Worm (Caenorhabditis elegans) whole organism, mixed stage, embryonic: ENCODE measurements around the gene mksr-1.

Experiments
- M03D4.4 ChIP-seq: sonication (generic microtip); optimal IDR thresholded peaks from 2 replicates; lab custom pipeline; 2017; ENCODE audit warnings: mild to moderate bottlenecking, missing genetic modification characterization, missing compliant biosample characterization
- lsy-2 ChIP-seq: fragments of 150-350 bp; optimal IDR thresholded peaks from 2 replicates; lab custom pipeline; 2014; ENCODE audit warnings: missing biosample characterization, missing genetic modification characterization
- unc-62 ChIP-seq: fragments of 150-350 bp; optimal IDR thresholded peaks from 2 replicates; lab custom pipeline; 2014; ENCODE audit warnings: missing biosample characterization, missing genetic modification reagents, missing genetic modification characterization

ce11 chrX:1115207-1115606, 46.3 kb upstream of the mksr-1 start:
- TF ChIP-seq unc-62 (GFP tag; lab: Kevin White, UChicago), result no peak
- TF ChIP-seq lsy-2 (tag; lab: Kevin White, UChicago), result no peak
- TF ChIP-seq M03D4.4 (tag; lab: Kevin White, UChicago), result no peak
